Worm (Caenorhabditis elegans): ENCODE results near the gene panl-2.

DNA sequence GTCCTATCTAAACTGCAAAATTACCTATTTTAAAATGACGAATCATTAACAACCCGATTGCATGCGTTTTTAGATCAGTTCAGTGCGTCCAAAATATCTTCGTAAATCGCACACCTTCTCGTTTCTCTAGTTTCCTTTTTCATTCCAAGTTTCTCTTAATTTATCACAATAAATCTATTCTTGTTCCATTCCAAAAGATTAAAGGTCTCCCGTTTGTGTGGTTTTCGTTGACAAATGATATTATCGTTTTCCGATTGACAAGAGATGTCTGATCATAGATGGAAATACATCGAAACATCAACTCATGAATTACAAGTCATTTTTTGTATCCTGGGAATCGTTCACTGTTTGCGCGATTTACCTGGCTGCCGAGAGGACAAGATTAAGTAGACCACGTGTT lies 25.2 kb upstream of the panl-2 start:
- TF ChIP-seq nhr-11 (tag; optimal IDR thresholded peaks at IDR 0.05), result no peak
- no peak for TF ChIP-seq tbx-2 (tag; optimal IDR thresholded peaks at IDR 0.05)
- TF ChIP-seq mec-3 (tag; optimal IDR thresholded peaks at IDR 0.05; ENCODE audit: borderline replicate concordance), result no peak
- no peak for TF ChIP-seq lin-11 (tag; optimal IDR thresholded peaks at IDR 0.05)
- no peak for TF ChIP-seq nfya-1 (tag; optimal IDR thresholded peaks at IDR 0.05)
- no peak for TF ChIP-seq ceh-6 (GFP tag; optimal IDR thresholded peaks at IDR 0.05)
- TF ChIP-seq ceh-30 (tag; optimal IDR thresholded peaks at IDR 0.05), result no peak
- no peak for TF ChIP-seq pha-4 (tag; optimal IDR thresholded peaks at IDR 0.05)
- TF ChIP-seq F13H6.1 (tag; optimal IDR thresholded peaks at IDR 0.05), result no peak
- TF ChIP-seq unc-55 (GFP tag; optimal IDR thresholded peaks at IDR 0.05), result no peak

All from whole organism, late embryonic.